Worm (Caenorhabditis elegans) whole organism, late embryonic: ENCODE measurements around the gene srg-6.

Experiments
- C08G9.2 ChIP-seq: sonication (generic microtip); optimal IDR thresholded peaks from 2 replicates; lab custom pipeline; 2016; ENCODE audit warnings: mild to moderate bottlenecking, missing genetic modification characterization, moderate library complexity, missing compliant biosample characterization
- C38D4.7 ChIP-seq: fragments of 200-800 bp; sonication (Bioruptor generic); optimal IDR thresholded peaks from 2 replicates; lab custom pipeline; 2018; ENCODE audit warnings: mild to moderate bottlenecking, missing genetic modification characterization, moderate library complexity, missing compliant biosample characterization
- K02D7.2 ChIP-seq: sonication (generic microtip); optimal IDR thresholded peaks from 2 replicates; lab custom pipeline; 2017; ENCODE audit warnings: mild to moderate bottlenecking, missing genetic modification characterization, missing compliant biosample characterization
- K09A11.1 ChIP-seq: sonication (generic microtip); optimal IDR thresholded peaks from 2 replicates; lab custom pipeline; 2017; ENCODE audit warnings: antibody characterized with exemption, mild to moderate bottlenecking, missing genetic modification characterization, missing compliant biosample characterization; ENCODE audit not compliant: insufficient read depth
- Y22D7AL.16 ChIP-seq: sonication (generic microtip); optimal IDR thresholded peaks from 2 replicates; lab custom pipeline; 2016; ENCODE audit warnings: missing genetic modification characterization, missing compliant biosample characterization
- ceh-14 ChIP-seq: sonication (generic microtip); optimal IDR thresholded peaks from 2 replicates; lab custom pipeline; 2016; ENCODE audit warnings: missing genotype, missing genetic modification characterization, missing compliant biosample characterization
- ceh-18 ChIP-seq: sonication (generic microtip); optimal IDR thresholded peaks from 2 replicates; lab custom pipeline; 2016; ENCODE audit warnings: missing genetic modification characterization, missing compliant biosample characterization
- ceh-19 ChIP-seq: fragments of 200-800 bp; sonication (Bioruptor generic); optimal IDR thresholded peaks from 2 replicates; lab custom pipeline; 2018; ENCODE audit warnings: mild to moderate bottlenecking, missing genetic modification characterization, missing compliant biosample characterization
- ceh-2 ChIP-seq: sonication (generic microtip); optimal IDR thresholded peaks from 2 replicates; lab custom pipeline; 2016; ENCODE audit warnings: missing genotype, missing genetic modification characterization, missing compliant biosample characterization
- ceh-24 ChIP-seq: sonication (generic microtip); optimal IDR thresholded peaks from 2 replicates; lab custom pipeline; 2016; ENCODE audit warnings: mild to moderate bottlenecking, missing genetic modification characterization, missing compliant biosample characterization
- ceh-31 ChIP-seq: sonication (generic microtip); optimal IDR thresholded peaks from 2 replicates; lab custom pipeline; 2016; ENCODE audit warnings: missing genetic modification characterization, missing compliant biosample characterization
- ceh-34 ChIP-seq: sonication (generic microtip); optimal IDR thresholded peaks from 2 replicates; lab custom pipeline; 2016; ENCODE audit warnings: mild to moderate bottlenecking, missing genetic modification characterization, missing compliant biosample characterization
- ceh-6 ChIP-seq: fragments of 200-800 bp; sonication (Bioruptor generic); optimal IDR thresholded peaks from 2 replicates; lab custom pipeline; 2018; ENCODE audit warnings: mild to moderate bottlenecking, missing genetic modification characterization, missing compliant biosample characterization
- che-1 ChIP-seq: sonication (generic microtip); optimal IDR thresholded peaks from 2 replicates; lab custom pipeline; 2016; ENCODE audit warnings: mild to moderate bottlenecking, missing genetic modification characterization, missing compliant biosample characterization
- dmd-4 ChIP-seq: sonication (generic microtip); optimal IDR thresholded peaks from 2 replicates; lab custom pipeline; 2016; ENCODE audit warnings: borderline replicate concordance, missing genetic modification characterization, missing compliant biosample characterization
- dve-1 ChIP-seq: sonication (generic microtip); optimal IDR thresholded peaks from 2 replicates; lab custom pipeline; 2017; ENCODE audit warnings: antibody characterized with exemption, mild to moderate bottlenecking, missing genetic modification characterization, missing compliant biosample characterization
- ets-4 ChIP-seq: sonication (generic microtip); optimal IDR thresholded peaks from 2 replicates; lab custom pipeline; 2016; ENCODE audit warnings: missing genetic modification characterization, missing compliant biosample characterization
- fkh-10 ChIP-seq: fragments of 150-350 bp; optimal IDR thresholded peaks from 2 replicates; lab custom pipeline; 2014; ENCODE audit warnings: missing biosample characterization, missing genetic modification reagents, missing genetic modification characterization
- lin-11 ChIP-seq: fragments of 200-800 bp; sonication (Bioruptor generic); optimal IDR thresholded peaks from 2 replicates; lab custom pipeline; 2018; ENCODE audit warnings: mild to moderate bottlenecking, missing genetic modification characterization, missing compliant biosample characterization
- mec-3 ChIP-seq: sonication (generic microtip); optimal IDR thresholded peaks from 2 replicates; lab custom pipeline; 2016; ENCODE audit warnings: borderline replicate concordance, missing genetic modification characterization, missing compliant biosample characterization
- nfya-1 ChIP-seq: sonication (generic microtip); optimal IDR thresholded peaks from 2 replicates; lab custom pipeline; 2017; ENCODE audit warnings: missing genetic modification characterization, mild to moderate bottlenecking, missing compliant biosample characterization, antibody characterized with exemption, moderate library complexity
- nhr-232 ChIP-seq: sonication (generic microtip); optimal IDR thresholded peaks from 2 replicates; lab custom pipeline; 2016; ENCODE audit warnings: missing genetic modification characterization, missing compliant biosample characterization
- pag-3 ChIP-seq: sonication (generic microtip); optimal IDR thresholded peaks from 2 replicates; lab custom pipeline; 2016; ENCODE audit warnings: missing compliant biosample characterization, missing genetic modification characterization, borderline replicate concordance
- pha-2 ChIP-seq: sonication (generic microtip); optimal IDR thresholded peaks from 2 replicates; lab custom pipeline; 2017; ENCODE audit warnings: mild to moderate bottlenecking, missing genetic modification characterization, missing compliant biosample characterization
- pha-4 ChIP-seq: fragments of 150-350 bp; optimal IDR thresholded peaks from 2 replicates; lab custom pipeline; 2018; ENCODE audit warnings: missing biosample characterization, missing genetic modification reagents, missing genetic modification characterization
- pqm-1 ChIP-seq: sonication (generic microtip); optimal IDR thresholded peaks from 2 replicates; lab custom pipeline; 2016; ENCODE audit warnings: missing genetic modification characterization, missing compliant biosample characterization
- pros-1 ChIP-seq: fragments of 150-350 bp; optimal IDR thresholded peaks from 2 replicates; lab custom pipeline; 2014; ENCODE audit warnings: missing biosample characterization, missing genetic modification reagents, missing genetic modification characterization
- ref-2 ChIP-seq: sonication (generic microtip); optimal IDR thresholded peaks from 2 replicates; lab custom pipeline; 2016; ENCODE audit warnings: missing genetic modification characterization, missing compliant biosample characterization
- sox-2 ChIP-seq: fragments of 200-800 bp; sonication (Bioruptor generic); IDR thresholded peaks from 2 replicates; pipeline ENCODE4 v1.3.6; 2022; ENCODE audit warnings: missing genetic modification reagents, missing genetic modification characterization, missing compliant biosample characterization
- syd-9 ChIP-seq: sonication (generic microtip); optimal IDR thresholded peaks from 2 replicates; lab custom pipeline; 2016; ENCODE audit warnings: mild to moderate bottlenecking, missing genetic modification characterization, moderate library complexity, missing compliant biosample characterization
- tbx-2 ChIP-seq: sonication (generic microtip); optimal IDR thresholded peaks from 2 replicates; lab custom pipeline; 2016; ENCODE audit warnings: missing genetic modification characterization, missing compliant biosample characterization
- ttx-3 ChIP-seq: sonication (generic microtip); optimal IDR thresholded peaks from 2 replicates; lab custom pipeline; 2016; ENCODE audit warnings: missing genetic modification reagents, missing genetic modification characterization, missing compliant biosample characterization
- unc-3 ChIP-seq, 2 experiments: fragments of 200-800 bp in 1 of 2; sonication (Bioruptor generic) in 1 of 2; sonication (generic microtip) in 1 of 2; conservative IDR thresholded peaks in 1 of 2; optimal IDR thresholded peaks in 1 of 2; 2 replicates each; pipeline versions ENCODE4 v1.3.6 to Lab custom; 2016 to 2022; ENCODE audit warnings: missing compliant biosample characterization in 2 of 2, missing genetic modification characterization in 2 of 2, missing genetic modification reagents in 1 of 2
- unc-42 ChIP-seq: sonication (generic microtip); optimal IDR thresholded peaks from 2 replicates; lab custom pipeline; 2016; ENCODE audit warnings: missing genotype, missing genetic modification characterization, missing compliant biosample characterization
- unc-55 ChIP-seq: sonication (generic microtip); optimal IDR thresholded peaks from 2 replicates; lab custom pipeline; 2017; ENCODE audit warnings: missing biosample characterization, missing genetic modification reagents, missing genetic modification characterization
- unc-86 ChIP-seq: sonication (generic microtip); optimal IDR thresholded peaks from 2 replicates; lab custom pipeline; 2016; ENCODE audit warnings: missing genetic modification characterization, missing compliant biosample characterization
- zip-5 ChIP-seq: sonication (generic microtip); optimal IDR thresholded peaks from 2 replicates; lab custom pipeline; 2016; ENCODE audit warnings: missing genetic modification characterization, missing compliant biosample characterization
- ztf-16 ChIP-seq: sonication (generic microtip); optimal IDR thresholded peaks from 2 replicates; lab custom pipeline; 2017; ENCODE audit warnings: missing genetic modification characterization, missing compliant biosample characterization

srg-6 gene

DNA sequence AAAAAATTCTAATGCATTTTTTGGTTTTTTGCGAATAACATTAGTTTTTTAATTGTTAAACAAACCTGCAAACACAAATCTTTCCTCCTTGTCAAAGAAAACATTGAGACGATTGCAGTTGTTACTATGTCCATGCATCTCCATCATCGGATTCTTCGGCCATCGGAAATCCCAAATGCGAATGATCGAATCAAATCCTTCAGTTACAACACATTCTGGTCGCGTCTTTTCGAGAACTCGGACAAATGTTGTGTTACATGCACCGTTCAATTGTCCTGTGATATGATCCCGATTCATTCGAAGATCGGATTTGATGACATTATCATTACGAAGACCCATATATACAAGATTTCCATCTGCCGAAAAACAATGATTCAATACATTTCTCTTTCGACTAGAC lies 34.5 kb upstream of the srg-6 start:
- no peak for TF ChIP-seq ceh-2 (tag; lab: Kevin White, UChicago)
- TF ChIP-seq unc-42 (tag; lab: Kevin White, UChicago): no peak
- no peak for TF ChIP-seq ref-2 (tag; lab: Kevin White, UChicago)
- TF ChIP-seq ceh-34 (tag; lab: Kevin White, UChicago): no peak
- TF ChIP-seq dmd-4: no peak
- no peak for TF ChIP-seq ztf-16
- TF ChIP-seq C38D4.7 (GFP tag; lab: Kevin White, UChicago): no peak
- no peak for TF ChIP-seq pha-2 (tag; lab: Kevin White, UChicago)
- no peak for TF ChIP-seq unc-3 (GFP tag; conservative IDR thresholded peaks at IDR 0.05; lab: Robert Waterston, UW)
- TF ChIP-seq unc-3 (tag; optimal IDR thresholded peaks at IDR 0.05; lab: Kevin White, UChicago): no peak
- no peak for TF ChIP-seq dve-1 (tag; lab: Kevin White, UChicago)
- TF ChIP-seq K02D7.2 (tag; lab: Kevin White, UChicago): no peak
- no peak for TF ChIP-seq pros-1 (tag; lab: Kevin White, UChicago)
- no peak for TF ChIP-seq mec-3

DNA sequence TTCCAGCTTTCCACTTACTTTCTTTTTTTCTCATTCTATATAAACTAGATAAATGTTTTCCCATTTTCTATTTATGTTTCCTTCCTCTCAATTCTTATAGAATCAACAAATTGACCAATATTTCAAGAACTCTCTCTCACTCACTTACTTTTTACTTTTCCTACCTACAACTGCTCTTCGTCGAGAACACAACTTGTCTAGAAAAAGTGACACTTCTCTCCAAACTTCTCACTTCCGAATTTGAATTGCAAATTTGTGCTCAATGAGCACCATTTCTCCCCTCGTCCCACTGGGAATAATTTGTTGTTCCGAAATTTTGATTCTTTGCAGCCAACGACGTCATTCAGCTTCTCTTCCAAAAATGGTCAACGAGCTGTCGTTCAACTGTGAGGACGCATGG lies 32.3 kb upstream of the srg-6 start, which contains the start of gene F47D12.3:
Gene F47D12.3 (plus strand): TSS at position 331 of the 400 bp plus-strand sequence.
- TF ChIP-seq mec-3 (no peak), lin-11 (tag; lab: Kevin White, UChicago) (no peak), dmd-4 (no peak), Y22D7AL.16 (tag; lab: Kevin White, UChicago) (no peak), syd-9 (tag; lab: Kevin White, UChicago) (no peak), ceh-18 (tag; lab: Kevin White, UChicago) (no peak), ceh-6 (GFP tag; lab: Kevin White, UChicago) (no peak), pqm-1 (tag; lab: Kevin White, UChicago) (no peak), ztf-16 (no peak), ceh-24 (tag; lab: Kevin White, UChicago) (no peak), tbx-2 (tag; lab: Kevin White, UChicago) (no peak), zip-5 (tag; lab: Kevin White, UChicago) (no peak), C38D4.7 (GFP tag; lab: Kevin White, UChicago) (no peak), ceh-31 (tag; lab: Kevin White, UChicago) (no peak), pros-1 (tag; lab: Kevin White, UChicago) (no peak)

DNA sequence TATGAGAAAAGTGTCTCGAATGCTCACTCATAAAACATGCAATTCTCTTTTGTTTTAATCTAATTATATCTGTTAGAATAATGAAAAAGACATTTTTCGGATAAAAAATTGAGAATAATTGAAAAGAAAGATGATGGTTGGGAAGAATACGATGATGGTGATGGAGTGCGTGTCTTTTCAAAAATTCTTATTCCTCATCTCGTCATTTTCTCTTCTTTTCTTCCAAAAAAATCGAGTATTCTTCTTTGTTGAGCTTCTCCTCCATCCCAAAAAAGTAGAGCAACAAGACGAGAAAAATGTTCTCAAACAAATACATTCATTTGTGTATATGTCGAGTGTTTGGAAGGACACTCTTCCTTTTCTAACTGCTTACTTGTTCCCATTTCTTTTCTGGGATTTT lies 31.8 kb upstream of the srg-6 start:
- TF ChIP-seq C38D4.7 (GFP tag; lab: Kevin White, UChicago) (no peak), nfya-1 (no peak), C08G9.2 (tag; lab: Kevin White, UChicago) (no peak), sox-2 (no peak), unc-86 (tag; lab: Kevin White, UChicago) (no peak), Y22D7AL.16 (tag; lab: Kevin White, UChicago) (no peak), ceh-19 (GFP tag; lab: Kevin White, UChicago) (no peak), unc-3 (GFP tag; conservative IDR thresholded peaks at IDR 0.05; lab: Robert Waterston, UW) (no peak), unc-3 (tag; optimal IDR thresholded peaks at IDR 0.05; lab: Kevin White, UChicago) (no peak), ets-4 (no peak), che-1 (tag; lab: Kevin White, UChicago) (no peak), ttx-3 (tag; lab: Kevin White, UChicago) (no peak), pag-3 (tag; lab: Kevin White, UChicago) (no peak)

DNA sequence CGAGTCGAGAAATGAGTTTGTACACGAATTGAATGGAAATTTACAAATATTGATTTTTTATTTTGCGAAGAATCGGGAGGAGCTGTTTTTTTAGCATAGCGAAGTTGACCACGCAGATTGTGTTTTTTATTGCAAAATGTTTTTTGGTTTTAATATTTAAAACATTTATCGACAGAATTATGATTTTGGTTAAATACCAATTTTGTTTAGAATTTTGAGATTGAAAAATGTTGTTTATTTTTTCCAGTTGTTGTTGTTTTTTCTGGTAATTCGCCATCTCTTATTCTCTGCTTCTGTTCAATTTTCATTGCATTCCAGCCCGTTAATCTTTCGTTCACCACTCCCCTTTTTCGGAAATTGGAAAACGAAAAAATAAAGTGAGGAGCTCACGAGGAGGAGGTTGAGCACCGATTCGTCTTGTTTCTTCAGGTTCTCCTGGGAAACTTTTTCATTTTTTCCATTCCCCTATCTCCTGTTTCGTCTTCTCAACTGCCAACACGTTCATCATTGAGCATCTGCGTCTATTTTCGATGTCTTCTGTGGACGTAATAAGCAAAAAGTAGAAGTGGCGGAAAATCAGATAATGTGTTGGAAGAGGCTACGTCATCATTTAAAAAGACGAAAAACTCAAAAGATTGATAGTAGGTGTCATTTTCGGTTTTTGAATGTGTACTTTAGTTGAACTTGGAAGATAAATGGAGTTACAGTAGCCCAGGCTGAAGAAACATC lies 30.3 kb upstream of the srg-6 start, which contains the start of gene F47D12.7:
Gene F47D12.7 (minus strand): TSS at position 51 of the 729 bp plus-strand sequence.
- no peak for TF ChIP-seq ref-2 (tag; lab: Kevin White, UChicago)
- TF ChIP-seq ceh-24 (tag; lab: Kevin White, UChicago): no peak
- TF ChIP-seq fkh-10 (GFP tag; lab: Kevin White, UChicago): no peak
- TF ChIP-seq pha-4 (tag; lab: Kevin White, UChicago): no peak
- no peak for TF ChIP-seq Y22D7AL.16 (tag; lab: Kevin White, UChicago)
- no peak for TF ChIP-seq unc-86 (tag; lab: Kevin White, UChicago)
- no peak for TF ChIP-seq nhr-232 (tag; lab: Kevin White, UChicago)
- no peak for TF ChIP-seq nfya-1
- TF ChIP-seq K09A11.1: no peak
- no peak for TF ChIP-seq ceh-6 (GFP tag; lab: Kevin White, UChicago)
- TF ChIP-seq dmd-4: no peak
- TF ChIP-seq unc-55 (GFP tag; lab: Kevin White, UChicago): no peak
- no peak for TF ChIP-seq ceh-14 (tag; lab: Kevin White, UChicago)
